Fruit fly (Drosophila melanogaster): ENCODE measurements around the gene ranshi.

ranshi gene

dm6 chr3R:8740118-8740517, 10.6 kb upstream of the ranshi start:
- TF ChIP-seq CG33017 (tag; optimal IDR thresholded peaks at IDR 0.05) (no peak), kay (GFP tag; ENCODE audit: borderline replicate concordance) (peak; percentile 55)

dm6 chr3R:8739161-8739783, 9.8 kb upstream of the ranshi start:
- TF ChIP-seq cnc (optimal IDR thresholded peaks at IDR 0.05) (no peak), kay (GFP tag; ENCODE audit: borderline replicate concordance) (no peak), cic (GFP tag; optimal IDR thresholded peaks at IDR 0.05) (no peak), CG14711 (tag; optimal IDR thresholded peaks at IDR 0.05) (no peak), Hr96 (GFP tag; optimal IDR thresholded peaks at IDR 0.05) (no peak), toe (GFP tag; optimal IDR thresholded peaks at IDR 0.05) (no peak), ovo (GFP tag; optimal IDR thresholded peaks at IDR 0.05) (no peak)

- TF ChIP-seq pad (GFP tag; optimal IDR thresholded peaks at IDR 0.05): peak; percentile 77
- TF ChIP-seq ovo (GFP tag; optimal IDR thresholded peaks at IDR 0.05): peak; percentile 73
- peak; percentile 68 for TF ChIP-seq CG1620 (GFP tag; optimal IDR thresholded peaks at IDR 0.05)
- peak; percentile 96 for TF ChIP-seq CG11617 (GFP tag; optimal IDR thresholded peaks at IDR 0.05)
- TF ChIP-seq toe (GFP tag; optimal IDR thresholded peaks at IDR 0.05): peak; percentile 74
- TF ChIP-seq CG7045 (GFP tag; optimal IDR thresholded peaks at IDR 0.05): peak; percentile 92
- peak; percentile 75 for TF ChIP-seq bab1 (GFP tag; optimal IDR thresholded peaks at IDR 0.05)
- peak; percentile 90 for TF ChIP-seq CG33017 (tag; optimal IDR thresholded peaks at IDR 0.05)
- TF ChIP-seq Clk (GFP tag; optimal IDR thresholded peaks at IDR 0.05): peak; percentile 1
- TF ChIP-seq CG12768 (GFP tag; optimal IDR thresholded peaks at IDR 0.05): peak; percentile 93
- peak; percentile 76 for TF ChIP-seq tj (GFP tag; optimal IDR thresholded peaks at IDR 0.05)
- no peak for TF ChIP-seq Hr96 (GFP tag; optimal IDR thresholded peaks at IDR 0.05)
- peak; percentile 25 for TF ChIP-seq kay (GFP tag; ENCODE audit: borderline replicate concordance)
- peak; percentile 1 for TF ChIP-seq cic (GFP tag; optimal IDR thresholded peaks at IDR 0.05)
- TF ChIP-seq CG14711 (tag; optimal IDR thresholded peaks at IDR 0.05): peak; percentile 84
- TF ChIP-seq cnc (optimal IDR thresholded peaks at IDR 0.05): no peak
- TF ChIP-seq Crg-1 (GFP tag; optimal IDR thresholded peaks at IDR 0.05): peak; percentile 67
- TF ChIP-seq Mnt (GFP tag; optimal IDR thresholded peaks at IDR 0.05): peak; percentile 53
- TF ChIP-seq CG7101 (tag; optimal IDR thresholded peaks at IDR 0.05): peak; percentile 93
- no peak for TF ChIP-seq CG5204 (GFP tag; optimal IDR thresholded peaks at IDR 0.05)
Observed at dm6 chr3R:8731597-8732263, 2.2 kb upstream of the ranshi start, which contains the start of the genes M1BP and CG8202. M1BP (minus strand) TSS chr3R:8731698. CG8202 (plus strand) TSS chr3R:8732091.

dm6 chr3R:8726632-8727031, 2.9 kb downstream of the ranshi start, which contains the start of gene CG8159:
CG8159 (plus strand) TSS chr3R:8726854.
- TF ChIP-seq Mnt (GFP tag; optimal IDR thresholded peaks at IDR 0.05) (peak; percentile 19), CG7045 (GFP tag; optimal IDR thresholded peaks at IDR 0.05) (no peak), CG7101 (tag; optimal IDR thresholded peaks at IDR 0.05) (peak; percentile 25)

- TF ChIP-seq ovo (GFP tag; optimal IDR thresholded peaks at IDR 0.05): no peak
- TF ChIP-seq toe (GFP tag; optimal IDR thresholded peaks at IDR 0.05): no peak
- no peak for TF ChIP-seq cnc (optimal IDR thresholded peaks at IDR 0.05)
- peak; percentile 73 for TF ChIP-seq kay (GFP tag; ENCODE audit: borderline replicate concordance)
- TF ChIP-seq Mnt (GFP tag; optimal IDR thresholded peaks at IDR 0.05): no peak
Observed at dm6 chr3R:8725179-8725578, 4.3 kb downstream of the ranshi start, which contains the start of gene ouib. ouib (plus strand) TSS chr3R:8725479.

- no peak for TF ChIP-seq CG1620 (GFP tag; optimal IDR thresholded peaks at IDR 0.05)
- TF ChIP-seq tj (GFP tag; optimal IDR thresholded peaks at IDR 0.05): peak; percentile 58
Observed at dm6 chr3R:8722962-8723548, 6.4 kb downstream of the ranshi start, which contains the start of gene nom. nom (plus strand) TSS chr3R:8723174.

dm6 chr3R:8721071-8721470, 8.4 kb downstream of the ranshi start, which contains the start of gene CG8136:
CG8136 (plus strand) TSS chr3R:8721371.
- TF ChIP-seq kay (GFP tag; ENCODE audit: borderline replicate concordance): peak; percentile 47
- TF ChIP-seq cnc (optimal IDR thresholded peaks at IDR 0.05): no peak

dm6 chr3R:8718898-8719297, 10.6 kb downstream of the ranshi start, which contains the start of gene CG11760:
CG11760 (plus strand) TSS chr3R:8719198.
- TF ChIP-seq ovo (GFP tag; optimal IDR thresholded peaks at IDR 0.05) (no peak), CG1620 (GFP tag; optimal IDR thresholded peaks at IDR 0.05) (no peak), CG7045 (GFP tag; optimal IDR thresholded peaks at IDR 0.05) (no peak), CG33017 (tag; optimal IDR thresholded peaks at IDR 0.05) (no peak), Crg-1 (GFP tag; optimal IDR thresholded peaks at IDR 0.05) (no peak), CG11617 (GFP tag; optimal IDR thresholded peaks at IDR 0.05) (no peak), Hr96 (GFP tag; optimal IDR thresholded peaks at IDR 0.05) (no peak), Mnt (GFP tag; optimal IDR thresholded peaks at IDR 0.05) (no peak), bab1 (GFP tag; optimal IDR thresholded peaks at IDR 0.05) (no peak), Clk (GFP tag; optimal IDR thresholded peaks at IDR 0.05) (no peak), tj (GFP tag; optimal IDR thresholded peaks at IDR 0.05) (no peak), CG12768 (GFP tag; optimal IDR thresholded peaks at IDR 0.05) (no peak), CG14711 (tag; optimal IDR thresholded peaks at IDR 0.05) (no peak), CG5204 (GFP tag; optimal IDR thresholded peaks at IDR 0.05) (no peak), kay (GFP tag; ENCODE audit: borderline replicate concordance) (no peak), pad (GFP tag; optimal IDR thresholded peaks at IDR 0.05) (no peak), CG7101 (tag; optimal IDR thresholded peaks at IDR 0.05) (no peak)

Data from whole organism, adult.